Worm (Caenorhabditis elegans) whole organism, L2 larva: ENCODE data around the gene hlh-34.

Source experiments
- nhr-10 ChIP-seq: sonication (generic microtip); optimal IDR thresholded peaks from 2 replicates; lab custom pipeline; 2017; ENCODE audit warnings: missing biosample characterization, missing genetic modification characterization
- nhr-237 ChIP-seq: fragments of 150-350 bp; optimal IDR thresholded peaks from 2 replicates; lab custom pipeline; 2014; ENCODE audit warnings: missing biosample characterization, missing genetic modification characterization
- unc-39 ChIP-seq: fragments of 150-350 bp; optimal IDR thresholded peaks from 2 replicates; lab custom pipeline; 2014; ENCODE audit warnings: missing biosample characterization, missing genetic modification characterization
- unc-62 ChIP-seq: fragments of 150-350 bp; optimal IDR thresholded peaks from 2 replicates; lab custom pipeline; 2014; ENCODE audit warnings: missing biosample characterization, missing genetic modification reagents, missing genetic modification characterization
- ztf-11 ChIP-seq: sonication (generic microtip); optimal IDR thresholded peaks from 2 replicates; lab custom pipeline; 2017; ENCODE audit warnings: missing biosample characterization, missing genetic modification characterization

ce11 chrV:13686513-13686912 is 20.7 kb downstream of the hlh-34 start:
- TF ChIP-seq nhr-237 (tag; lab: Kevin White, UChicago) (no peak), unc-39 (tag; lab: Kevin White, UChicago) (no peak), ztf-11 (tag; lab: Kevin White, UChicago) (no peak), unc-62 (GFP tag; lab: Kevin White, UChicago) (no peak), nhr-10 (tag; lab: Kevin White, UChicago) (no peak)
